Fruit fly (Drosophila melanogaster): ENCODE measurements around the gene Skel.

Gene Skel

dm6 chr3R:10688835-10689234 lies 2.1 kb downstream of the Skel start (continued):
- peak; percentile 4 for TF ChIP-seq fd3F (GFP tag; optimal IDR thresholded peaks at IDR 0.05)
- TF ChIP-seq kay (GFP tag; optimal IDR thresholded peaks at IDR 0.05), result peak; percentile 5
- no peak for TF ChIP-seq gsb-n (tag; optimal IDR thresholded peaks at IDR 0.05)
- TF ChIP-seq CG10959 (GFP tag; IDR thresholded peaks at IDR 0.05), result no peak
- no peak for TF ChIP-seq hbn (GFP tag; IDR thresholded peaks at IDR 0.05; ENCODE audit: partially characterized antibody)
- no peak for TF ChIP-seq CG2129 (GFP tag; IDR thresholded peaks at IDR 0.05; ENCODE audit: partially characterized antibody)
- TF ChIP-seq oc (tag; optimal IDR thresholded peaks at IDR 0.05), result no peak
- TF ChIP-seq jigr1 (GFP tag; IDR thresholded peaks at IDR 0.05), result no peak
- peak; percentile 46 for TF ChIP-seq CG10147 (GFP tag; optimal IDR thresholded peaks at IDR 0.05)
- TF ChIP-seq dm (GFP tag; optimal IDR thresholded peaks at IDR 0.05), result no peak
- peak; percentile 18 for TF ChIP-seq CG18476 (GFP tag; optimal IDR thresholded peaks at IDR 0.05)
- TF ChIP-seq CG9932 (GFP tag; IDR thresholded peaks at IDR 0.05), result peak; percentile 76
- no peak for TF ChIP-seq Lim3 (GFP tag; IDR thresholded peaks at IDR 0.05)
- TF ChIP-seq CTCF (GFP tag; optimal IDR thresholded peaks at IDR 0.05), result no peak
- no peak for TF ChIP-seq wek (GFP tag; optimal IDR thresholded peaks at IDR 0.05)
- TF ChIP-seq CG4404 (GFP tag; IDR thresholded peaks at IDR 0.05), result 0 out of 2 replicates have a peak, but pooled peaks have one; percentile 32
- TF ChIP-seq grn (GFP tag; optimal IDR thresholded peaks at IDR 0.05), result no peak
- TF ChIP-seq ftz-f1 (GFP tag; optimal IDR thresholded peaks at IDR 0.05), result no peak
- peak; percentile 44; the same call in 1 of the 2 replicates for TF ChIP-seq CG31441 (GFP tag; IDR thresholded peaks at IDR 0.05)
- TF ChIP-seq hb (GFP tag; IDR thresholded peaks at IDR 0.05; ENCODE audit: partially characterized antibody), result no peak
- no peak for TF ChIP-seq abd-A (tag; optimal IDR thresholded peaks at IDR 0.05)
- peak; percentile 63; the same call in 2 of the 3 replicates for TF ChIP-seq tgo (GFP tag; IDR thresholded peaks at IDR 0.05)
- TF ChIP-seq stwl (tag; optimal IDR thresholded peaks at IDR 0.05), result no peak
- TF ChIP-seq CG15601 (tag; optimal IDR thresholded peaks at IDR 0.05), result no peak
- TF ChIP-seq MBD-R2 (GFP tag; IDR thresholded peaks at IDR 0.05), result peak; percentile 40; the same call in 1 of the 2 replicates
- no peak for TF ChIP-seq CG3726 (GFP tag; IDR thresholded peaks at IDR 0.05)
- TF ChIP-seq Vsx1 (GFP tag; optimal IDR thresholded peaks at IDR 0.05), result peak; percentile 48
- TF ChIP-seq CG2712 (tag; optimal IDR thresholded peaks at IDR 0.05), result peak; percentile 64
- TF ChIP-seq CG10274 (GFP tag; optimal IDR thresholded peaks at IDR 0.05), result no peak
- TF ChIP-seq CG5245 (GFP tag; optimal IDR thresholded peaks at IDR 0.05), result no peak
- peak; percentile 18 for TF ChIP-seq Chrac-16 (GFP tag; optimal IDR thresholded peaks at IDR 0.05)
- TF ChIP-seq Gug (GFP tag; IDR thresholded peaks at IDR 0.05), result no peak
- TF ChIP-seq YL-1 (GFP tag; optimal IDR thresholded peaks at IDR 0.05), result no peak
- no peak for TF ChIP-seq CG2116 (GFP tag; optimal IDR thresholded peaks at IDR 0.05)
- TF ChIP-seq D (optimal IDR thresholded peaks at IDR 0.05), result no peak
- no peak for TF ChIP-seq D (GFP tag; optimal IDR thresholded peaks at IDR 0.05)
- no peak for TF ChIP-seq Oli (tag; optimal IDR thresholded peaks at IDR 0.05)
- TF ChIP-seq lilli (GFP tag; optimal IDR thresholded peaks at IDR 0.05), result peak; percentile 59
- no peak for TF ChIP-seq vfl (GFP tag; optimal IDR thresholded peaks at IDR 0.05)
- TF ChIP-seq bigmax (GFP tag; optimal IDR thresholded peaks at IDR 0.05), result no peak
- TF ChIP-seq CG6854 (GFP tag; optimal IDR thresholded peaks at IDR 0.05), result peak; percentile 38
- TF ChIP-seq zen (tag; optimal IDR thresholded peaks at IDR 0.05), result no peak
- no peak for TF ChIP-seq CG4328 (GFP tag; optimal IDR thresholded peaks at IDR 0.05)
- no peak for TF ChIP-seq CG17612 (GFP tag; IDR thresholded peaks at IDR 0.05)
- peak; percentile 61; the same call in 1 of the 2 replicates for TF ChIP-seq Awh (GFP tag; IDR thresholded peaks at IDR 0.05)
- TF ChIP-seq CG12299 (tag; optimal IDR thresholded peaks at IDR 0.05), result peak; percentile 19
- TF ChIP-seq ind (GFP tag; optimal IDR thresholded peaks at IDR 0.05), result peak; percentile 34
- no peak for TF ChIP-seq peb (GFP tag; IDR thresholded peaks at IDR 0.05)
- TF ChIP-seq CG6791 (GFP tag; IDR thresholded peaks at IDR 0.05; ENCODE audit: partially characterized antibody), result no peak
- no peak for TF ChIP-seq CG4282 (GFP tag; optimal IDR thresholded peaks at IDR 0.05)
- no peak for TF ChIP-seq Stat92E (GFP tag; optimal IDR thresholded peaks at IDR 0.05)
- no peak for TF ChIP-seq vnd (GFP tag; IDR thresholded peaks at IDR 0.05; ENCODE audit: partially characterized antibody)

Measured in whole organism, embryonic.